Fruit fly (Drosophila melanogaster) whole organism, adult: ENCODE data around the gene CG44837.

ENCODE experiments used
- CG14711 ChIP-seq: fragments of 200-800 bp; sonication (Bioruptor generic); optimal IDR thresholded peaks from 2 replicates; lab custom pipeline; 2018; ENCODE audit warnings: missing biosample characterization, mild to moderate bottlenecking, missing genetic modification characterization, moderate library complexity
- Hr96 ChIP-seq: fragments of 200-800 bp; sonication (Bioruptor generic); optimal IDR thresholded peaks from 2 replicates; lab custom pipeline; 2016; ENCODE audit warnings: missing biosample characterization, missing genetic modification characterization
- bab1 ChIP-seq: fragments of 200-800 bp; sonication (Bioruptor generic); optimal IDR thresholded peaks from 3 replicates; lab custom pipeline; 2019; ENCODE audit warnings: missing biosample characterization, mild to moderate bottlenecking, missing genetic modification characterization, moderate library complexity
- cic ChIP-seq: fragments of 200-800 bp; sonication (Bioruptor generic); optimal IDR thresholded peaks from 2 replicates; lab custom pipeline; 2017; ENCODE audit warnings: missing biosample characterization, mild to moderate bottlenecking, missing genetic modification characterization, moderate library complexity
- cnc ChIP-seq, 2 experiments: fragments of >200 bp; optimal IDR thresholded peaks; 2 replicates each; lab custom pipeline; 2017
- ovo ChIP-seq: fragments of 200-800 bp; sonication (Bioruptor generic); optimal IDR thresholded peaks from 2 replicates; lab custom pipeline; 2016; ENCODE audit warnings: missing biosample characterization, missing genetic modification characterization

DNA sequence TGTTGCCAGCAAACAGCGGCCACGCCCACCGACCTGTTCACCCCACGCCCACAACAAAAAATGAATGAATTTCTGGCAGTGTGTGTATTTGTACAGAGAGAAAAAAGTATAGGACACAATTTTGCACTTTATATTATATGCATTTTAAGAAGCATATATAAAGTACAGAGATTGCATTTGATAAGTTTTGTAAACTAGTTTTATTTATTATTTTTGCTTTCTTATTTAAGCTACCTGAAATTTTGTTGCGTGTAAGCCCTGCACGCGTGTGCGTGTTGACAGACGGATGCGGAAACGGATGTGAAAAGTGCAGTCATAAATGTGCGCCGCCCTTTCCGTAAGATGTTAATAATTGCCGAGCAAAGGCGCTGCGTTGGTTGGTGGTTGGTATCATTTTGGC, 41.9 kb downstream of the CG44837 start:
- no peak for TF ChIP-seq ovo (GFP tag; lab: Kevin White, UChicago)
- TF ChIP-seq cnc (optimal IDR thresholded peaks at IDR 0.05; lab: Kevin White, UChicago): no peak
- no peak for TF ChIP-seq cic (GFP tag; lab: Kevin White, UChicago)
- TF ChIP-seq bab1 (GFP tag; lab: Kevin White, UChicago): no peak
- no peak for TF ChIP-seq CG14711 (tag; lab: Kevin White, UChicago)
- no peak for TF ChIP-seq Hr96 (GFP tag; lab: Kevin White, UChicago)
